Worm (Caenorhabditis elegans) whole organism, early embryonic: ENCODE results near the gene F16H6.4.

Source experiments
- F13C5.2 ChIP-seq: sonication (generic microtip); optimal IDR thresholded peaks from 2 replicates; lab custom pipeline; 2017; ENCODE audit warnings: mild to moderate bottlenecking, missing genetic modification characterization, inconsistent platforms, missing compliant biosample characterization
- aly-1 ChIP-seq: sonication (generic microtip); optimal IDR thresholded peaks from 2 replicates; lab custom pipeline; 2016; ENCODE audit warnings: missing genetic modification characterization, missing compliant biosample characterization
- ama-1 ChIP-seq: fragments of 150-350 bp; optimal IDR thresholded peaks from 2 replicates; lab custom pipeline; 2014
- ceh-36 ChIP-seq: sonication (generic microtip); optimal IDR thresholded peaks from 2 replicates; lab custom pipeline; 2016; ENCODE audit warnings: missing genetic modification characterization, inconsistent platforms, missing compliant biosample characterization
- ets-7 ChIP-seq: sonication (generic microtip); optimal IDR thresholded peaks from 2 replicates; lab custom pipeline; 2016; ENCODE audit warnings: missing genotype, missing genetic modification characterization, missing compliant biosample characterization
- flt-1 ChIP-seq: fragments of 200-800 bp; sonication (Bioruptor generic); IDR thresholded peaks from 2 replicates; pipeline ENCODE4 v1.3.6; 2022; ENCODE audit warnings: missing genetic modification characterization, missing compliant biosample characterization
- hmg-4 ChIP-seq: fragments of 200-800 bp; sonication (Bioruptor generic); optimal IDR thresholded peaks from 2 replicates; lab custom pipeline; 2018; ENCODE audit warnings: mild to moderate bottlenecking, missing genetic modification characterization, missing compliant biosample characterization
- hnd-1 ChIP-seq: sonication (generic microtip); optimal IDR thresholded peaks from 2 replicates; lab custom pipeline; 2016; ENCODE audit warnings: missing genetic modification characterization, missing compliant biosample characterization
- pes-1 ChIP-seq: fragments of 200-800 bp; sonication (Bioruptor generic); IDR thresholded peaks from 2 replicates; pipeline ENCODE4 v1.3.6; 2022; ENCODE audit warnings: missing genetic modification reagents, missing genetic modification characterization, missing compliant biosample characterization
- scrt-1 ChIP-seq: fragments of 200-800 bp; sonication (Bioruptor generic); IDR thresholded peaks from 2 replicates; pipeline ENCODE4 v1.3.6; 2022; ENCODE audit warnings: missing genetic modification characterization, missing compliant biosample characterization
- sea-1 ChIP-seq: fragments of 200-800 bp; sonication (Bioruptor generic); conservative IDR thresholded peaks from 2 replicates; pipeline ENCODE4 v1.3.6; 2022; ENCODE audit warnings: missing genetic modification characterization, missing compliant biosample characterization
- tbx-11 ChIP-seq: fragments of 200-800 bp; sonication (Bioruptor generic); IDR thresholded peaks from 2 replicates; pipeline ENCODE4 v1.3.6; 2022; ENCODE audit warnings: missing genetic modification characterization, missing compliant biosample characterization
- tbx-37 ChIP-seq: fragments of 200-800 bp; sonication (Bioruptor generic); conservative IDR thresholded peaks from 2 replicates; pipeline ENCODE4 v1.3.6; 2022; ENCODE audit warnings: missing genetic modification reagents, missing genetic modification characterization, missing compliant biosample characterization
- tra-4 ChIP-seq: sonication (generic microtip); optimal IDR thresholded peaks from 2 replicates; lab custom pipeline; 2017; ENCODE audit warnings: missing genetic modification characterization, missing compliant biosample characterization

DNA sequence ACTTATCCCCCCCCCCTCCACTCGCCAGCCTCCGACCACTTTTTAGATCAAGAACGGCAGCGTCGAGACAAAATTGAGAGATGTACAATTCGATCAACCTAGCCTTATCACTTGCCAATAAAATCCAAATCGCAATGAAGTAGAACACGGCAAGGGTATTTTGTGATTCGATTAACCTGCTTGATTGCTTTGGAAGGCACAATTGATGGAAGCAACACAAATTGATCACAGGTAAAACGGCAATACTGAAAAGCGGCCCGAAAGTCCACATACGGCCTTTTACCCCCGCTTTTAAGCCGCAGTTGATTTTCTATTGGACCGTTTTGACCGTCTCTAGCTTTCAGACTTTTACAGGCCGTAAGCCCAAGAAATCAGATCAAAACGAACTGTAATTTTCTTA is 10.2 kb upstream of the F16H6.4 start, which contains the start of gene clec-245:
- TF ChIP-seq tra-4 (tag; lab: Kevin White, UChicago), result no peak
- TF ChIP-seq ama-1 (lab: Kevin White, UChicago), result no peak
- TF ChIP-seq flt-1 (GFP tag; lab: Robert Waterston, UW), result no peak
- TF ChIP-seq aly-1, result no peak
- TF ChIP-seq tbx-11 (GFP tag; lab: Robert Waterston, UW), result no peak
- TF ChIP-seq sea-1 (GFP tag; lab: Robert Waterston, UW), result no peak
- no peak for TF ChIP-seq F13C5.2 (tag; lab: Kevin White, UChicago)
- no peak for TF ChIP-seq hnd-1 (tag; lab: Kevin White, UChicago)
- TF ChIP-seq ceh-36 (tag; lab: Kevin White, UChicago), result no peak
- TF ChIP-seq hmg-4 (GFP tag; lab: Kevin White, UChicago), result no peak
- no peak for TF ChIP-seq tbx-37 (GFP tag; lab: Robert Waterston, UW)
- TF ChIP-seq scrt-1 (GFP tag; lab: Robert Waterston, UW), result no peak
- TF ChIP-seq pes-1 (GFP tag; lab: Robert Waterston, UW), result no peak
- TF ChIP-seq ets-7 (tag; lab: Kevin White, UChicago), result no peak
